In genomic region chrII:12459422-12459821, ce11 we compare ENCODE assay signal across 3 worm cellular contexts.
TF ChIP-seq lines count a peak whose summit lies in the region.

Gene tag-281 (plus strand): TSS chrII:12459761.

TF ChIP-seq in whole organism, L2 larva, 48 proteins besides CTCF, POLR2A, EP300 and RAD21 (continued from another document):
- TF ChIP-seq Y55F3AM.14 (GFP tag; optimal IDR thresholded peaks at IDR 0.05; lab: Kevin White, UChicago) = no peak
- no peak for TF ChIP-seq nhr-12 (tag; optimal IDR thresholded peaks at IDR 0.05; lab: Kevin White, UChicago)
- no peak for TF ChIP-seq unc-62 (GFP tag; optimal IDR thresholded peaks at IDR 0.05; lab: Kevin White, UChicago)
- no peak for TF ChIP-seq mbf-1 (tag; optimal IDR thresholded peaks at IDR 0.05; lab: Kevin White, UChicago)
- no peak for TF ChIP-seq peb-1 (tag; optimal IDR thresholded peaks at IDR 0.05; lab: Kevin White, UChicago)
- TF ChIP-seq elt-3 (tag; optimal IDR thresholded peaks at IDR 0.05; lab: Kevin White, UChicago) = no peak
- peak; percentile 85 for TF ChIP-seq C34F6.9 (tag; optimal IDR thresholded peaks at IDR 0.05; lab: Kevin White, UChicago)
- peak; percentile 7 for TF ChIP-seq zag-1 (tag; optimal IDR thresholded peaks at IDR 0.05; lab: Kevin White, UChicago)
- TF ChIP-seq ceh-82 (tag; optimal IDR thresholded peaks at IDR 0.05; lab: Kevin White, UChicago) = no peak
- TF ChIP-seq R02D3.7 (tag; optimal IDR thresholded peaks at IDR 0.05; lab: Kevin White, UChicago) = peak; percentile 49
- TF ChIP-seq ZK546.5 (tag; optimal IDR thresholded peaks at IDR 0.05; lab: Kevin White, UChicago) = peak; percentile 47
- TF ChIP-seq nhr-11 (tag; optimal IDR thresholded peaks at IDR 0.05; lab: Kevin White, UChicago) = no peak
- TF ChIP-seq ztf-1 (GFP tag; conservative IDR thresholded peaks at IDR 0.05; lab: Robert Waterston, UW) = no peak
- no peak for TF ChIP-seq nhr-23 (tag; optimal IDR thresholded peaks at IDR 0.05; lab: Kevin White, UChicago)
- peak; percentile 49 for TF ChIP-seq nhr-237 (tag; optimal IDR thresholded peaks at IDR 0.05; lab: Kevin White, UChicago)
- peak; percentile 81 for TF ChIP-seq nhr-25 (tag; optimal IDR thresholded peaks at IDR 0.05; lab: Kevin White, UChicago)
- TF ChIP-seq unc-39 (tag; optimal IDR thresholded peaks at IDR 0.05; lab: Kevin White, UChicago) = no peak
- TF ChIP-seq sma-9 (GFP tag; optimal IDR thresholded peaks at IDR 0.05; lab: Kevin White, UChicago) = peak; percentile 86
- no peak for TF ChIP-seq sma-9 (tag; optimal IDR thresholded peaks at IDR 0.05; lab: Kevin White, UChicago)
- no peak for TF ChIP-seq nhr-77 (tag; optimal IDR thresholded peaks at IDR 0.05; lab: Kevin White, UChicago)
- TF ChIP-seq F13H6.1 (tag; optimal IDR thresholded peaks at IDR 0.05; lab: Kevin White, UChicago) = peak; percentile 74
- no peak for TF ChIP-seq ceh-16 (tag; optimal IDR thresholded peaks at IDR 0.05; lab: Kevin White, UChicago)
- TF ChIP-seq lin-39 (tag; optimal IDR thresholded peaks at IDR 0.05; lab: Kevin White, UChicago) = no peak
- peak; percentile 66 for TF ChIP-seq lin-11 (tag; optimal IDR thresholded peaks at IDR 0.05; lab: Kevin White, UChicago)

TF ChIP-seq in whole organism, L4 larva, 104 proteins besides CTCF, POLR2A, EP300 and RAD21 (continued from another document and continues in another):
- TF ChIP-seq nhr-10 (tag; optimal IDR thresholded peaks at IDR 0.05; lab: Kevin White, UChicago) (no peak), Y48G9A.11 (GFP tag; IDR thresholded peaks at IDR 0.05; lab: Robert Waterston, UW) (no peak), sdz-12 (GFP tag; optimal IDR thresholded peaks at IDR 0.05; lab: Kevin White, UChicago) (no peak), tra-1 (GFP tag; IDR thresholded peaks at IDR 0.05; lab: Robert Waterston, UW) (no peak), arid-1 (GFP tag; conservative IDR thresholded peaks at IDR 0.05; lab: Robert Waterston, UW) (no peak), hif-1 (tag; optimal IDR thresholded peaks at IDR 0.05; lab: Kevin White, UChicago) (peak in 1 of 2 experiments; percentile 59), skn-1 (tag; optimal IDR thresholded peaks at IDR 0.05; lab: Kevin White, UChicago) (no peak), ceh-20 (GFP tag; IDR thresholded peaks at IDR 0.05; lab: Robert Waterston, UW) (no peak), rbr-2 (tag; optimal IDR thresholded peaks at IDR 0.05; lab: Kevin White, UChicago) (peak; percentile 52), T26A8.4 (GFP tag; IDR thresholded peaks at IDR 0.05; lab: Robert Waterston, UW) (peak; percentile 41; the same call in 1 of the 2 replicates), Y5F2A.4 (GFP tag; optimal IDR thresholded peaks at IDR 0.05; lab: Kevin White, UChicago) (no peak), dmd-6 (GFP tag; IDR thresholded peaks at IDR 0.05; lab: Robert Waterston, UW) (peak; percentile 51), unc-62 (GFP tag; optimal IDR thresholded peaks at IDR 0.05 in 1 of 2; lab: Kevin White, UChicago) (peak in 1 of 2 experiments; percentile 45), unc-62 (tag; optimal IDR thresholded peaks at IDR 0.05; lab: Kevin White, UChicago) (no peak), lin-29 (GFP tag; IDR thresholded peaks at IDR 0.05; lab: Robert Waterston, UW) (no peak), dpl-1 (GFP tag; optimal IDR thresholded peaks at IDR 0.05; lab: Kevin White, UChicago) (peak; percentile 96), nhr-11 (tag; optimal IDR thresholded peaks at IDR 0.05; lab: Kevin White, UChicago) (peak; percentile 24), egl-43 (GFP tag; IDR thresholded peaks at IDR 0.05; lab: Robert Waterston, UW) (no peak), lin-39 (tag; optimal IDR thresholded peaks at IDR 0.05; lab: Kevin White, UChicago) (no peak), ceh-28 (tag; optimal IDR thresholded peaks at IDR 0.05; lab: Kevin White, UChicago) (no peak), hlh-30 (tag; optimal IDR thresholded peaks at IDR 0.05; lab: Kevin White, UChicago; ENCODE audit: insufficient read depth) (no peak), ZK337.2 (GFP tag; IDR thresholded peaks at IDR 0.05; lab: Robert Waterston, UW) (no peak), mdt-29 (GFP tag; IDR thresholded peaks at IDR 0.05; lab: Robert Waterston, UW) (no peak), ama-1 (optimal IDR thresholded peaks at IDR 0.05; lab: Kevin White, UChicago) (no peak), pha-4 (GFP tag; IDR thresholded peaks at IDR 0.05; lab: Robert Waterston, UW) (no peak), pha-4 (tag; optimal IDR thresholded peaks at IDR 0.05; lab: Kevin White, UChicago) (no peak), F10B5.3 (tag; optimal IDR thresholded peaks at IDR 0.05; lab: Kevin White, UChicago) (no peak), nhr-42 (GFP tag; IDR thresholded peaks at IDR 0.05; lab: Robert Waterston, UW) (no peak), ztf-7 (tag; optimal IDR thresholded peaks at IDR 0.05; lab: Kevin White, UChicago) (no peak), nhr-6 (tag; optimal IDR thresholded peaks at IDR 0.05; lab: Kevin White, UChicago) (peak; percentile 68), nhr-237 (tag; optimal IDR thresholded peaks at IDR 0.05; lab: Kevin White, UChicago) (no peak), fkh-10 (GFP tag; optimal IDR thresholded peaks at IDR 0.05; lab: Kevin White, UChicago) (peak; percentile 21), zip-11 (GFP tag; IDR thresholded peaks at IDR 0.05; lab: Robert Waterston, UW) (no peak), mdl-1 (tag; optimal IDR thresholded peaks at IDR 0.05; lab: Kevin White, UChicago) (peak in 1 of 2 experiments; percentile 17), fos-1 (tag; optimal IDR thresholded peaks at IDR 0.05; lab: Kevin White, UChicago) (no peak), lin-13 (GFP tag; optimal IDR thresholded peaks at IDR 0.05; lab: Kevin White, UChicago) (peak; percentile 66), jun-1 (tag; optimal IDR thresholded peaks at IDR 0.05; lab: Kevin White, UChicago) (no peak), lin-15B (tag; optimal IDR thresholded peaks at IDR 0.05; lab: Kevin White, UChicago) (peak; percentile 43), ceh-32 (tag; optimal IDR thresholded peaks at IDR 0.05; lab: Kevin White, UChicago; ENCODE audit: poor library complexity) (no peak), spr-1 (tag; optimal IDR thresholded peaks at IDR 0.05; lab: Kevin White, UChicago) (no peak), duxl-1 (tag; optimal IDR thresholded peaks at IDR 0.05; lab: Kevin White, UChicago; ENCODE audit: poor library complexity) (no peak), aha-1 (tag; lab: Kevin White, UChicago) (no peak), lir-3 (tag; optimal IDR thresholded peaks at IDR 0.05; lab: Kevin White, UChicago) (no peak), nhr-48 (tag; optimal IDR thresholded peaks at IDR 0.05; lab: Kevin White, UChicago) (no peak), nhr-77 (tag; optimal IDR thresholded peaks at IDR 0.05; lab: Kevin White, UChicago) (no peak), mep-1 (tag; optimal IDR thresholded peaks at IDR 0.05; lab: Kevin White, UChicago) (no peak), lin-1 (GFP tag; IDR thresholded peaks at IDR 0.05; lab: Robert Waterston, UW) (no peak), daf-8 (GFP tag; IDR thresholded peaks at IDR 0.05; lab: Robert Waterston, UW) (no peak), egl-27 (tag; optimal IDR thresholded peaks at IDR 0.05; lab: Kevin White, UChicago) (no peak), nhr-111 (GFP tag; optimal IDR thresholded peaks at IDR 0.05; lab: Kevin White, UChicago) (no peak), daf-19 (GFP tag; conservative IDR thresholded peaks at IDR 0.05; lab: Robert Waterston, UW) (no peak), ztf-11 (tag; optimal IDR thresholded peaks at IDR 0.05; lab: Kevin White, UChicago) (no peak), pqm-1 (tag; optimal IDR thresholded peaks at IDR 0.05; lab: Kevin White, UChicago) (no peak), lsy-2 (tag; optimal IDR thresholded peaks at IDR 0.05; lab: Kevin White, UChicago) (peak in 1 of 2 experiments; percentile 90), daf-16 (GFP tag; optimal IDR thresholded peaks at IDR 0.05; lab: Kevin White, UChicago) (no peak), daf-16 (tag; optimal IDR thresholded peaks at IDR 0.05; lab: Kevin White, UChicago) (no peak), lim-7 (GFP tag; IDR thresholded peaks at IDR 0.05; lab: Robert Waterston, UW) (no peak), ceh-44 (GFP tag; IDR thresholded peaks at IDR 0.05; lab: Robert Waterston, UW) (no peak), nhr-41 (GFP tag; IDR thresholded peaks at IDR 0.05; lab: Robert Waterston, UW) (no peak)

TF ChIP-seq in whole organism, late embryonic, 69 proteins besides CTCF, POLR2A, EP300 and RAD21 (continued from another document):
- no peak for TF ChIP-seq dmd-4 (tag; optimal IDR thresholded peaks at IDR 0.05; lab: Kevin White, UChicago; ENCODE audit: borderline replicate concordance)
- TF ChIP-seq nhr-11 (tag; optimal IDR thresholded peaks at IDR 0.05; lab: Kevin White, UChicago) = no peak
- no peak for TF ChIP-seq ref-2 (tag; optimal IDR thresholded peaks at IDR 0.05; lab: Kevin White, UChicago)
- no peak for TF ChIP-seq pha-2 (tag; optimal IDR thresholded peaks at IDR 0.05; lab: Kevin White, UChicago)
- TF ChIP-seq unc-86 (tag; optimal IDR thresholded peaks at IDR 0.05; lab: Kevin White, UChicago) = peak; percentile 21
- TF ChIP-seq ceh-18 (tag; optimal IDR thresholded peaks at IDR 0.05; lab: Kevin White, UChicago) = peak; percentile 25
- no peak for TF ChIP-seq tbx-2 (tag; optimal IDR thresholded peaks at IDR 0.05; lab: Kevin White, UChicago)
- TF ChIP-seq pag-3 (tag; optimal IDR thresholded peaks at IDR 0.05; lab: Kevin White, UChicago; ENCODE audit: borderline replicate concordance) = no peak
- no peak for TF ChIP-seq ttx-3 (tag; optimal IDR thresholded peaks at IDR 0.05; lab: Kevin White, UChicago)
- no peak for TF ChIP-seq ceh-24 (tag; optimal IDR thresholded peaks at IDR 0.05; lab: Kevin White, UChicago)
- peak; percentile 47 for TF ChIP-seq unc-42 (tag; optimal IDR thresholded peaks at IDR 0.05; lab: Kevin White, UChicago)
- TF ChIP-seq lim-6 (tag; optimal IDR thresholded peaks at IDR 0.05; lab: Kevin White, UChicago) = no peak
- TF ChIP-seq pqm-1 (tag; optimal IDR thresholded peaks at IDR 0.05; lab: Kevin White, UChicago) = no peak
TF ChIP-seq in whole organism, late embryonic: peak in this region for 8.
